Fruit fly (Drosophila melanogaster): ENCODE data around the gene RabX2.

- TF ChIP-seq NC2α (GFP tag; optimal IDR thresholded peaks at IDR 0.05) (no peak), kah (GFP tag; optimal IDR thresholded peaks at IDR 0.05) (no peak), emc (GFP tag; optimal IDR thresholded peaks at IDR 0.05) (no peak), zfh2 (GFP tag; optimal IDR thresholded peaks at IDR 0.05) (no peak), CG4404 (GFP tag; IDR thresholded peaks at IDR 0.05) (no peak), CG1647 (GFP tag; optimal IDR thresholded peaks at IDR 0.05) (no peak), H2.0 (GFP tag; IDR thresholded peaks at IDR 0.05) (no peak), CG3163 (GFP tag; optimal IDR thresholded peaks at IDR 0.05) (no peak), CG10959 (GFP tag; IDR thresholded peaks at IDR 0.05) (no peak), CG4360 (GFP tag; IDR thresholded peaks at IDR 0.05) (no peak), CG2116 (GFP tag; optimal IDR thresholded peaks at IDR 0.05) (no peak), Six4 (GFP tag; optimal IDR thresholded peaks at IDR 0.05) (no peak), grn (GFP tag; optimal IDR thresholded peaks at IDR 0.05) (no peak)
Measured at dm6 chrX:10432712-10433111, 15.5 kb downstream of the RabX2 start, which contains the start of gene CG12640.
